Worm (Caenorhabditis elegans): Measurements from ENCODE around the gene hacd-1.

hacd-1 gene

ce11 chrV:1472569-1472968, 12.4 kb downstream of the hacd-1 start:
- TF ChIP-seq dsc-1 (tag; optimal IDR thresholded peaks at IDR 0.05) = peak; percentile 36
- no peak for TF ChIP-seq fos-1 (tag; optimal IDR thresholded peaks at IDR 0.05)
- TF ChIP-seq lin-14 (GFP tag; optimal IDR thresholded peaks at IDR 0.05) = peak; percentile 71
- TF ChIP-seq nhr-85 (tag) = peak; percentile 73
- no peak for TF ChIP-seq xbp-1 (tag; optimal IDR thresholded peaks at IDR 0.05)
- no peak for TF ChIP-seq nhr-28 (tag; optimal IDR thresholded peaks at IDR 0.05)
- peak; percentile 16 for TF ChIP-seq nhr-71 (tag; optimal IDR thresholded peaks at IDR 0.05)
- peak; percentile 48 for TF ChIP-seq mep-1 (tag; optimal IDR thresholded peaks at IDR 0.05)
- no peak for TF ChIP-seq Y116A8C.19 (tag; optimal IDR thresholded peaks at IDR 0.05; ENCODE audit: borderline replicate concordance)

ce11 chrV:1474486-1475125, 14.4 kb downstream of the hacd-1 start, which contains the start of the genes F53E2.2 and unc-60:
Gene F53E2.2 (plus strand): TSS chrV:1475086.
Gene unc-60 (plus strand): TSS chrV:1475086.
- TF ChIP-seq unc-62 (GFP tag; optimal IDR thresholded peaks at IDR 0.05) (no peak), mab-9 (GFP tag; IDR thresholded peaks at IDR 0.05) (no peak; the same call in 1 of the 2 replicates), nhr-20 (tag; optimal IDR thresholded peaks at IDR 0.05) (peak; percentile 40), elt-2 (tag; optimal IDR thresholded peaks at IDR 0.05) (peak; percentile 5), nhr-12 (tag; optimal IDR thresholded peaks at IDR 0.05) (no peak), nhr-47 (tag; optimal IDR thresholded peaks at IDR 0.05) (peak; percentile 72), mep-1 (tag; optimal IDR thresholded peaks at IDR 0.05) (peak; percentile 59), ceh-8 (GFP tag; optimal IDR thresholded peaks at IDR 0.05) (no peak), nhr-85 (tag) (peak; percentile 74), nhr-19 (GFP tag; conservative IDR thresholded peaks at IDR 0.05) (no peak; the same call in 1 of the 2 replicates), dsc-1 (tag; optimal IDR thresholded peaks at IDR 0.05) (peak; percentile 46), ztf-4 (tag; optimal IDR thresholded peaks at IDR 0.05) (peak; percentile 72), lin-13 (GFP tag; optimal IDR thresholded peaks at IDR 0.05) (peak; percentile 34), grh-1 (GFP tag; IDR thresholded peaks at IDR 0.05) (no peak), snu-23 (GFP tag; optimal IDR thresholded peaks at IDR 0.05) (peak; percentile 80), jun-1 (tag; optimal IDR thresholded peaks at IDR 0.05) (peak; percentile 68), elt-3 (tag; optimal IDR thresholded peaks at IDR 0.05) (no peak), aly-2 (tag; optimal IDR thresholded peaks at IDR 0.05) (no peak), snpc-4 (tag; optimal IDR thresholded peaks at IDR 0.05) (no peak), ztf-11 (tag; optimal IDR thresholded peaks at IDR 0.05) (peak in 1 of 2 experiments; percentile 54), lin-35 (GFP tag; optimal IDR thresholded peaks at IDR 0.05) (peak; percentile 45 to 69), isw-1 (GFP tag; IDR thresholded peaks at IDR 0.05) (peak; percentile 30; the same call in 1 of the 2 replicates), unc-86 (tag; optimal IDR thresholded peaks at IDR 0.05) (peak; percentile 65), egl-27 (tag; optimal IDR thresholded peaks at IDR 0.05) (peak; percentile 34 to 46), pqm-1 (tag; optimal IDR thresholded peaks at IDR 0.05) (no peak), fos-1 (tag; optimal IDR thresholded peaks at IDR 0.05) (no peak), xbp-1 (tag; optimal IDR thresholded peaks at IDR 0.05) (peak; percentile 44), fkh-10 (GFP tag; optimal IDR thresholded peaks at IDR 0.05) (no peak), tbx-2 (tag; optimal IDR thresholded peaks at IDR 0.05) (peak; percentile 68), rnt-1 (tag; optimal IDR thresholded peaks at IDR 0.05) (peak; percentile 49), nhr-76 (tag; optimal IDR thresholded peaks at IDR 0.05) (no peak), lir-3 (tag; optimal IDR thresholded peaks at IDR 0.05; ENCODE audit: poor library complexity) (no peak), skn-1 (tag; optimal IDR thresholded peaks at IDR 0.05) (peak; percentile 77), fkh-8 (tag; optimal IDR thresholded peaks at IDR 0.05) (peak; percentile 45), dpl-1 (GFP tag; optimal IDR thresholded peaks at IDR 0.05) (peak; percentile 2 to 35 (median 19)), hlh-4 (tag; optimal IDR thresholded peaks at IDR 0.05) (no peak), swsn-7 (tag; optimal IDR thresholded peaks at IDR 0.05) (peak; percentile 60), irx-1 (tag; optimal IDR thresholded peaks at IDR 0.05) (peak; percentile 29), mdl-1 (tag; optimal IDR thresholded peaks at IDR 0.05) (peak in 1 of 2 experiments; percentile 47), sptf-1 (tag; optimal IDR thresholded peaks at IDR 0.05) (no peak), C16A3.4 (tag; optimal IDR thresholded peaks at IDR 0.05) (peak; percentile 35), unc-130 (tag; optimal IDR thresholded peaks at IDR 0.05) (no peak), nhr-90 (tag; optimal IDR thresholded peaks at IDR 0.05; ENCODE audit: poor library complexity) (peak; percentile 25), ceh-88 (GFP tag; IDR thresholded peaks at IDR 0.05) (no peak), lsy-2 (tag; optimal IDR thresholded peaks at IDR 0.05) (peak; percentile 15 to 56)
